Fruit fly (Drosophila melanogaster) whole organism, embryonic: Measurements from ENCODE around the gene Gr61a.
A peak's percentile ranks its signal among the peaks of the same experiment; 100 is the strongest.

Experiments used
- BEAF-32 ChIP-seq: fragments of 200-800 bp; sonication (Bioruptor generic); optimal IDR thresholded peaks from 3 replicates; lab custom pipeline; 2017; ENCODE audit warnings: missing biosample characterization, missing genetic modification characterization, mild to moderate bottlenecking, moderate library complexity, missing genetic modification reagents
- Bdp1 ChIP-seq: fragments of 200-800 bp; sonication (Bioruptor generic); optimal IDR thresholded peaks from 3 replicates; lab custom pipeline; 2016; ENCODE audit warnings: missing biosample characterization, missing genetic modification characterization
- Bgb ChIP-seq: fragments of 200-800 bp; sonication (Bioruptor generic); IDR thresholded peaks from 2 replicates; pipeline ENCODE4 v1.3.6; 2022; ENCODE audit warnings: missing biosample characterization, missing genetic modification characterization; ENCODE audit not compliant: partially characterized antibody
- CG10654 ChIP-seq: fragments of 200-800 bp; sonication (Bioruptor generic); optimal IDR thresholded peaks from 2 replicates; lab custom pipeline; 2016; ENCODE audit warnings: missing biosample characterization, missing genetic modification characterization
- CG12155 ChIP-seq: fragments of 200-800 bp; sonication (Bioruptor generic); optimal IDR thresholded peaks from 3 replicates; lab custom pipeline; 2016; ENCODE audit warnings: missing biosample characterization, missing genetic modification characterization
- CG12659 ChIP-seq: fragments of 200-800 bp; sonication (Bioruptor generic); optimal IDR thresholded peaks from 3 replicates; lab custom pipeline; 2017; ENCODE audit warnings: mild to moderate bottlenecking, missing biosample characterization, missing genetic modification reagents, missing genetic modification characterization
- CG13775 ChIP-seq: fragments of 200-800 bp; sonication (Bioruptor generic); optimal IDR thresholded peaks from 3 replicates; lab custom pipeline; 2017; ENCODE audit warnings: missing biosample characterization, mild to moderate bottlenecking, missing genetic modification characterization
- CG13894 ChIP-seq: fragments of 200-800 bp; sonication (Bioruptor generic); optimal IDR thresholded peaks from 3 replicates; lab custom pipeline; 2018; ENCODE audit warnings: missing biosample characterization, mild to moderate bottlenecking, missing genetic modification characterization, moderate library complexity
- CG14667 ChIP-seq: fragments of 200-800 bp; sonication (Bioruptor generic); IDR thresholded peaks from 2 replicates; pipeline ENCODE4 v1.3.6; 2022; ENCODE audit warnings: missing biosample characterization, missing genetic modification characterization
- CG14710 ChIP-seq: fragments of 200-800 bp; sonication (Bioruptor generic); optimal IDR thresholded peaks from 3 replicates; lab custom pipeline; 2019; ENCODE audit warnings: missing biosample characterization, mild to moderate bottlenecking, missing genetic modification characterization, moderate library complexity
- CG15696 ChIP-seq: fragments of 200-800 bp; sonication (Bioruptor generic); optimal IDR thresholded peaks from 2 replicates; lab custom pipeline; 2019; ENCODE audit warnings: missing biosample characterization, mild to moderate bottlenecking, missing genetic modification characterization, moderate library complexity
- CG17385 ChIP-seq: fragments of 200-800 bp; sonication (Bioruptor generic); optimal IDR thresholded peaks from 3 replicates; lab custom pipeline; 2018; ENCODE audit warnings: missing biosample characterization, mild to moderate bottlenecking, missing genetic modification characterization
- CG17568 ChIP-seq: fragments of 200-800 bp; sonication (Bioruptor generic); optimal IDR thresholded peaks from 2 replicates; lab custom pipeline; 2018; ENCODE audit warnings: missing biosample characterization, mild to moderate bottlenecking, missing genetic modification characterization, moderate library complexity
- CG1792 ChIP-seq: fragments of 200-800 bp; sonication (Bioruptor generic); optimal IDR thresholded peaks from 2 replicates; lab custom pipeline; 2016; ENCODE audit warnings: missing biosample characterization, missing genetic modification characterization
- CG2678 ChIP-seq: fragments of 200-800 bp; sonication (Bioruptor generic); optimal IDR thresholded peaks from 3 replicates; lab custom pipeline; 2019; ENCODE audit warnings: missing biosample characterization, mild to moderate bottlenecking, missing genetic modification characterization, moderate library complexity
- CG31441 ChIP-seq: fragments of 200-800 bp; sonication (Bioruptor generic); IDR thresholded peaks from 2 replicates; pipeline ENCODE4 v1.3.6; 2022; ENCODE audit warnings: missing biosample characterization, missing genetic modification characterization
- CG33213 ChIP-seq: fragments of 200-800 bp; sonication (Bioruptor generic); optimal IDR thresholded peaks from 3 replicates; lab custom pipeline; 2016; ENCODE audit warnings: missing biosample characterization, missing genetic modification characterization
- CG7372 ChIP-seq: fragments of 200-800 bp; sonication (Bioruptor generic); IDR thresholded peaks from 2 replicates; pipeline ENCODE4 v1.3.6; 2022; ENCODE audit warnings: missing biosample characterization, missing genetic modification characterization
- CG8924 ChIP-seq: fragments of 200-800 bp; optimal IDR thresholded peaks from 3 replicates; lab custom pipeline; 2019; ENCODE audit warnings: missing biosample characterization, mild to moderate bottlenecking, missing genetic modification characterization, moderate library complexity
- CG9797 ChIP-seq: fragments of 200-800 bp; sonication (Bioruptor generic); optimal IDR thresholded peaks from 3 replicates; lab custom pipeline; 2018; ENCODE audit warnings: missing biosample characterization, mild to moderate bottlenecking, missing genetic modification characterization
- D19B ChIP-seq: fragments of 200-800 bp; sonication (Bioruptor generic); optimal IDR thresholded peaks from 2 replicates; lab custom pipeline; 2017; ENCODE audit warnings: missing biosample characterization, mild to moderate bottlenecking, missing genetic modification characterization
- Dad ChIP-seq: fragments of 200-800 bp; sonication (Bioruptor generic); optimal IDR thresholded peaks from 3 replicates; lab custom pipeline; 2016; ENCODE audit warnings: missing biosample characterization, missing genetic modification characterization
- Fer1 ChIP-seq: fragments of 200-800 bp; sonication (Bioruptor generic); optimal IDR thresholded peaks from 2 replicates; lab custom pipeline; 2017; ENCODE audit warnings: missing biosample characterization, mild to moderate bottlenecking, missing genetic modification characterization
- HLH3B ChIP-seq: fragments of 200-800 bp; sonication (Bioruptor generic); IDR thresholded peaks from 2 replicates; pipeline ENCODE4 v1.3.6; 2022; ENCODE audit warnings: missing biosample characterization, missing genetic modification characterization
- Hr3 ChIP-seq: fragments of 200-800 bp; sonication (Bioruptor generic); optimal IDR thresholded peaks from 3 replicates; lab custom pipeline; 2016; ENCODE audit warnings: missing biosample characterization, missing genetic modification characterization
- Hr39 ChIP-seq: fragments of >200 bp; optimal IDR thresholded peaks from 2 replicates; lab custom pipeline; 2017
- MBD-R2 ChIP-seq: fragments of 200-800 bp; sonication (Bioruptor generic); IDR thresholded peaks from 2 replicates; pipeline ENCODE4 v1.3.6; 2022; ENCODE audit warnings: missing biosample characterization, missing genetic modification characterization
- MTF-1 ChIP-seq: fragments of 200-800 bp; sonication (Bioruptor generic); optimal IDR thresholded peaks from 2 replicates; lab custom pipeline; 2018; ENCODE audit warnings: missing biosample characterization, mild to moderate bottlenecking, missing genetic modification characterization, borderline replicate concordance
- NC2β ChIP-seq: fragments of 200-800 bp; sonication (Bioruptor generic); optimal IDR thresholded peaks from 2 replicates; lab custom pipeline; 2016; ENCODE audit warnings: missing biosample characterization, missing genetic modification characterization
- NfI ChIP-seq: fragments of 200-800 bp; sonication (Bioruptor generic); optimal IDR thresholded peaks from 3 replicates; lab custom pipeline; 2018; ENCODE audit warnings: missing biosample characterization, mild to moderate bottlenecking, missing genetic modification characterization, moderate library complexity
- Opbp ChIP-seq: fragments of 200-800 bp; sonication (Bioruptor generic); IDR thresholded peaks from 3 replicates; pipeline ENCODE4 v1.3.6; 2022; ENCODE audit warnings: missing biosample characterization, missing genetic modification characterization; ENCODE audit not compliant: partially characterized antibody
- Scr ChIP-seq: fragments of 200-800 bp; sonication (Bioruptor generic); IDR thresholded peaks from 2 replicates; pipeline ENCODE4 v1.3.6; 2022; ENCODE audit warnings: missing biosample characterization, missing genetic modification characterization; ENCODE audit not compliant: partially characterized antibody
- Sox102F ChIP-seq: fragments of 200-800 bp; sonication (Bioruptor generic); optimal IDR thresholded peaks from 2 replicates; lab custom pipeline; 2018; ENCODE audit warnings: missing biosample characterization, mild to moderate bottlenecking, missing genetic modification characterization, moderate library complexity
- cato ChIP-seq: fragments of 200-800 bp; sonication (Bioruptor generic); optimal IDR thresholded peaks from 2 replicates; lab custom pipeline; 2016; ENCODE audit warnings: missing biosample characterization, missing genetic modification characterization, borderline replicate concordance
- ci ChIP-seq: fragments of 200-800 bp; sonication (Bioruptor generic); IDR thresholded peaks from 3 replicates; pipeline ENCODE4 v1.3.6; 2022; ENCODE audit warnings: missing biosample characterization, missing genetic modification characterization
- exex ChIP-seq: fragments of 200-800 bp; sonication (Bioruptor generic); optimal IDR thresholded peaks from 4 replicates; lab custom pipeline; 2018; ENCODE audit warnings: missing biosample characterization, mild to moderate bottlenecking, missing genetic modification characterization, moderate library complexity
- gsb ChIP-seq: fragments of 200-800 bp; sonication (Bioruptor generic); IDR thresholded peaks from 2 replicates; pipeline ENCODE4 v1.3.6; 2022; ENCODE audit warnings: missing biosample characterization, missing genetic modification characterization
- jumu ChIP-seq: fragments of 200-800 bp; sonication (Bioruptor generic); optimal IDR thresholded peaks from 3 replicates; lab custom pipeline; 2016; ENCODE audit warnings: missing biosample characterization, missing genetic modification characterization
- klu ChIP-seq: fragments of 200-800 bp; sonication (Bioruptor generic); IDR thresholded peaks from 2 replicates; pipeline ENCODE4 v1.3.6; 2022; ENCODE audit warnings: missing biosample characterization, missing genetic modification characterization
- lmd ChIP-seq: fragments of 200-800 bp; sonication (Bioruptor generic); IDR thresholded peaks from 2 replicates; pipeline ENCODE4 v1.3.6; 2022; ENCODE audit warnings: missing biosample characterization, missing genetic modification characterization
- oc ChIP-seq: fragments of 200-800 bp; sonication (Bioruptor generic); optimal IDR thresholded peaks from 2 replicates; lab custom pipeline; 2018; ENCODE audit warnings: missing biosample characterization, mild to moderate bottlenecking, missing genetic modification characterization, moderate library complexity
- phol ChIP-seq: fragments of 200-800 bp; sonication (Bioruptor generic); optimal IDR thresholded peaks from 3 replicates; lab custom pipeline; 2018; ENCODE audit warnings: missing biosample characterization, mild to moderate bottlenecking, missing genetic modification characterization, moderate library complexity
- rib ChIP-seq: fragments of 200-800 bp; sonication (Bioruptor generic); IDR thresholded peaks from 2 replicates; pipeline ENCODE4 v1.3.6; 2022; ENCODE audit warnings: missing biosample characterization, missing genetic modification characterization
- salm ChIP-seq: fragments of 200-800 bp; sonication (Bioruptor generic); optimal IDR thresholded peaks from 2 replicates; lab custom pipeline; 2018; ENCODE audit warnings: missing biosample characterization, mild to moderate bottlenecking, missing genetic modification characterization
- sob ChIP-seq: fragments of 200-800 bp; sonication (Bioruptor generic); IDR thresholded peaks from 2 replicates; pipeline ENCODE4 v1.3.6; 2022; ENCODE audit warnings: missing biosample characterization, missing genetic modification characterization
- tap ChIP-seq: fragments of 200-800 bp; optimal IDR thresholded peaks from 3 replicates; lab custom pipeline; 2019; ENCODE audit warnings: missing biosample characterization, mild to moderate bottlenecking, missing genetic modification characterization, moderate library complexity
- zf30C ChIP-seq: fragments of 200-800 bp; sonication (Bioruptor generic); optimal IDR thresholded peaks from 3 replicates; lab custom pipeline; 2018; ENCODE audit warnings: missing biosample characterization, mild to moderate bottlenecking, missing genetic modification characterization
- zfh2 ChIP-seq: fragments of 200-800 bp; sonication (Bioruptor generic); optimal IDR thresholded peaks from 2 replicates; lab custom pipeline; 2016; ENCODE audit warnings: missing biosample characterization, missing genetic modification characterization

The Gr61a gene

dm6 chr3L:832897-833857 is 8.1 kb upstream of the Gr61a start, which contains the start of gene Sf3b3 (continued):
- no peak for TF ChIP-seq CG13775 (GFP tag; lab: Kevin White, UChicago)
- no peak for TF ChIP-seq CG12155 (GFP tag; lab: Kevin White, UChicago)
- TF ChIP-seq rib: no peak; the same call in 1 of the 2 replicates
- no peak for TF ChIP-seq salm
- no peak; the same call in 1 of the 2 replicates for TF ChIP-seq lmd
- no peak for TF ChIP-seq zfh2 (GFP tag; lab: Kevin White, UChicago)
- peak; percentile 28 for TF ChIP-seq CG13894 (tag; lab: Kevin White, UChicago)
- no peak for TF ChIP-seq CG15696 (tag; lab: Kevin White, UChicago)
- TF ChIP-seq CG2678 (tag; lab: Kevin White, UChicago): no peak
- no peak for TF ChIP-seq D19B (GFP tag; lab: Kevin White, UChicago)
- TF ChIP-seq CG9797 (GFP tag; lab: Kevin White, UChicago): no peak
- TF ChIP-seq gsb (GFP tag; lab: Robert Waterston, UW): no peak
- TF ChIP-seq jumu: no peak
- no peak for TF ChIP-seq exex (tag; lab: Kevin White, UChicago)
- no peak for TF ChIP-seq zf30C (GFP tag; lab: Kevin White, UChicago)
- no peak for TF ChIP-seq CG7372
- TF ChIP-seq Dad: no peak
- no peak for TF ChIP-seq CG1792
- no peak for TF ChIP-seq oc (tag; lab: Kevin White, UChicago)
- TF ChIP-seq cato: no peak
- no peak for TF ChIP-seq CG8924 (tag; lab: Kevin White, UChicago)
- TF ChIP-seq Bdp1 (GFP tag; lab: Kevin White, UChicago): no peak
- TF ChIP-seq CG33213: no peak
- TF ChIP-seq CG17385 (GFP tag; lab: Kevin White, UChicago): no peak
- TF ChIP-seq ci (GFP tag; lab: Robert Waterston, UW): peak; percentile 41; the same call in 1 of the 3 replicates
- TF ChIP-seq MTF-1 (GFP tag; lab: Kevin White, UChicago): no peak
- no peak for TF ChIP-seq CG17568 (GFP tag; lab: Kevin White, UChicago)
- no peak for TF ChIP-seq Sox102F
- TF ChIP-seq Scr: peak; percentile 61
- TF ChIP-seq NfI (GFP tag; lab: Kevin White, UChicago): no peak
- peak; percentile 19; the same call in 1 of the 2 replicates for TF ChIP-seq CG14667 (GFP tag; lab: Robert Waterston, UW)
- no peak for TF ChIP-seq Hr39
- 0 out of 2 replicates have a peak, but pooled peaks have one; percentile 27 for TF ChIP-seq MBD-R2
- no peak for TF ChIP-seq tap (tag; lab: Kevin White, UChicago)
- TF ChIP-seq NC2β (GFP tag; lab: Kevin White, UChicago): no peak
- peak; percentile 83 for TF ChIP-seq phol
- TF ChIP-seq HLH3B (GFP tag; lab: Robert Waterston, UW): peak; percentile 36; the same call in 1 of the 2 replicates
- peak; percentile 76; the same call in 2 of the 3 replicates for TF ChIP-seq Opbp (GFP tag; lab: Robert Waterston, UW)
- no peak for TF ChIP-seq klu (GFP tag; lab: Robert Waterston, UW)
- peak; percentile 14 for TF ChIP-seq CG12659 (GFP tag; lab: Kevin White, UChicago)
- peak; percentile 19; the same call in 1 of the 2 replicates for TF ChIP-seq CG31441 (GFP tag; lab: Robert Waterston, UW)
- peak; percentile 53 for TF ChIP-seq sob
- TF ChIP-seq CG14710 (tag; lab: Kevin White, UChicago): peak; percentile 27
- TF ChIP-seq BEAF-32 (GFP tag; lab: Kevin White, UChicago): peak; percentile 69
- TF ChIP-seq Fer1 (GFP tag; lab: Kevin White, UChicago): peak; percentile 43
- TF ChIP-seq Bgb: peak; percentile 73
- TF ChIP-seq CG10654: no peak
- no peak for TF ChIP-seq Hr3 (GFP tag; lab: Kevin White, UChicago)
